Fruit fly (Drosophila melanogaster) whole organism, embryonic: Measurements from ENCODE around the gene nod.

Source experiments
- Blimp-1 ChIP-seq: fragments of 200-800 bp; sonication (Bioruptor generic); optimal IDR thresholded peaks from 3 replicates; lab custom pipeline; 2018; ENCODE audit warnings: missing biosample characterization, missing genetic modification characterization, mild to moderate bottlenecking, moderate library complexity, missing genetic modification reagents
- BtbVII ChIP-seq: fragments of 200-800 bp; sonication (Bioruptor generic); optimal IDR thresholded peaks from 3 replicates; lab custom pipeline; 2017; ENCODE audit warnings: missing biosample characterization, mild to moderate bottlenecking, missing genetic modification characterization
- CG12391 ChIP-seq: fragments of 200-800 bp; sonication (Bioruptor generic); optimal IDR thresholded peaks from 3 replicates; lab custom pipeline; 2018; ENCODE audit warnings: missing biosample characterization, mild to moderate bottlenecking, missing genetic modification characterization, moderate library complexity
- CG15514 ChIP-seq: fragments of 200-800 bp; sonication (Bioruptor generic); optimal IDR thresholded peaks from 3 replicates; lab custom pipeline; 2017; ENCODE audit warnings: missing biosample characterization, missing genetic modification characterization, mild to moderate bottlenecking, moderate library complexity, missing genetic modification reagents
- CG15601 ChIP-seq: fragments of 200-800 bp; sonication (Bioruptor generic); optimal IDR thresholded peaks from 3 replicates; lab custom pipeline; 2019; ENCODE audit warnings: missing biosample characterization, mild to moderate bottlenecking, missing genetic modification characterization, moderate library complexity
- CG16813 ChIP-seq: fragments of 200-800 bp; sonication (Bioruptor generic); IDR thresholded peaks from 3 replicates; pipeline ENCODE4 v1.3.6; 2022; ENCODE audit warnings: missing biosample characterization, missing genetic modification characterization; ENCODE audit not compliant: partially characterized antibody
- CG17385 ChIP-seq: fragments of 200-800 bp; sonication (Bioruptor generic); optimal IDR thresholded peaks from 3 replicates; lab custom pipeline; 2018; ENCODE audit warnings: missing biosample characterization, mild to moderate bottlenecking, missing genetic modification characterization
- CG17829 ChIP-seq: fragments of 200-800 bp; optimal IDR thresholded peaks from 2 replicates; lab custom pipeline; 2019; ENCODE audit warnings: missing biosample characterization, mild to moderate bottlenecking, missing genetic modification characterization, moderate library complexity
- CG30403 ChIP-seq: fragments of 200-800 bp; sonication (Bioruptor generic); optimal IDR thresholded peaks from 3 replicates; lab custom pipeline; 2016; ENCODE audit warnings: missing biosample characterization, missing genetic modification characterization
- CG3163 ChIP-seq: fragments of 200-800 bp; sonication (Bioruptor generic); optimal IDR thresholded peaks from 3 replicates; lab custom pipeline; 2016; ENCODE audit warnings: missing biosample characterization, missing genetic modification characterization
- CG32772 ChIP-seq: fragments of 200-800 bp; sonication (Bioruptor generic); IDR thresholded peaks from 2 replicates; pipeline ENCODE4 v1.3.6; 2022; ENCODE audit warnings: missing biosample characterization, missing genetic modification characterization
- CG4360 ChIP-seq: fragments of 200-800 bp; sonication (Bioruptor generic); IDR thresholded peaks from 2 replicates; pipeline ENCODE4 v1.3.6; 2022; ENCODE audit warnings: missing biosample characterization, missing genetic modification characterization
- CG5953 ChIP-seq: fragments of 200-800 bp; sonication (Bioruptor generic); IDR thresholded peaks from 2 replicates; pipeline ENCODE4 v1.3.6; 2022; ENCODE audit warnings: missing biosample characterization, missing genetic modification characterization
- CG6254 ChIP-seq: fragments of 200-800 bp; sonication (Bioruptor generic); optimal IDR thresholded peaks from 3 replicates; lab custom pipeline; 2017; ENCODE audit warnings: mild to moderate bottlenecking, missing biosample characterization, missing genetic modification reagents, missing genetic modification characterization
- CG6654 ChIP-seq: fragments of 200-800 bp; sonication (Bioruptor generic); optimal IDR thresholded peaks from 2 replicates; lab custom pipeline; 2017; ENCODE audit warnings: missing biosample characterization, mild to moderate bottlenecking, missing genetic modification characterization
- CG8290 ChIP-seq, 3 experiments: fragments of 200-800 bp; sonication (Bioruptor generic); optimal IDR thresholded peaks; 2 replicates each; lab custom pipeline; 2016 to 2019; ENCODE audit warnings: missing biosample characterization in 3 of 3, missing genetic modification characterization in 3 of 3, mild to moderate bottlenecking in 2 of 3, moderate library complexity in 1 of 3
- CG8388 ChIP-seq: fragments of 200-800 bp; sonication (Bioruptor generic); optimal IDR thresholded peaks from 2 replicates; lab custom pipeline; 2019; ENCODE audit warnings: missing biosample characterization, mild to moderate bottlenecking, missing genetic modification characterization, moderate library complexity
- CG9215 ChIP-seq: fragments of 200-800 bp; sonication (Bioruptor generic); IDR thresholded peaks from 2 replicates; pipeline ENCODE4 v1.3.6; 2022; ENCODE audit warnings: missing biosample characterization, missing genetic modification characterization
- CG9797 ChIP-seq: fragments of 200-800 bp; sonication (Bioruptor generic); optimal IDR thresholded peaks from 3 replicates; lab custom pipeline; 2018; ENCODE audit warnings: missing biosample characterization, mild to moderate bottlenecking, missing genetic modification characterization
- CTCF ChIP-seq: fragments of 200-800 bp; sonication (Bioruptor generic); optimal IDR thresholded peaks from 2 replicates; lab custom pipeline; 2017; ENCODE audit warnings: missing biosample characterization, mild to moderate bottlenecking, missing genetic modification characterization, moderate library complexity
- D19A ChIP-seq: fragments of 200-800 bp; optimal IDR thresholded peaks from 3 replicates; lab custom pipeline; 2019; ENCODE audit warnings: missing biosample characterization, mild to moderate bottlenecking, missing genetic modification characterization, moderate library complexity
- Dad ChIP-seq: fragments of 200-800 bp; sonication (Bioruptor generic); optimal IDR thresholded peaks from 3 replicates; lab custom pipeline; 2016; ENCODE audit warnings: missing biosample characterization, missing genetic modification characterization
- Dip3 ChIP-seq: fragments of 200-800 bp; sonication (Bioruptor generic); optimal IDR thresholded peaks from 3 replicates; lab custom pipeline; 2016; ENCODE audit warnings: missing biosample characterization, missing genetic modification characterization
- Dll ChIP-seq: fragments of 200-800 bp; sonication (Bioruptor generic); IDR thresholded peaks from 4 replicates; pipeline ENCODE4 v1.3.6; 2022; ENCODE audit warnings: missing biosample characterization, missing genetic modification characterization; ENCODE audit not compliant: partially characterized antibody
- Elba2 ChIP-seq: fragments of 200-800 bp; sonication (Bioruptor generic); optimal IDR thresholded peaks from 3 replicates; lab custom pipeline; 2016; ENCODE audit warnings: missing biosample characterization, missing genetic modification characterization
- HLH4C ChIP-seq: fragments of 200-800 bp; sonication (Bioruptor generic); IDR thresholded peaks from 3 replicates; pipeline ENCODE4 v1.3.6; 2022; ENCODE audit warnings: missing biosample characterization, missing genetic modification characterization; ENCODE audit not compliant: partially characterized antibody
- NC2β ChIP-seq: fragments of 200-800 bp; sonication (Bioruptor generic); optimal IDR thresholded peaks from 2 replicates; lab custom pipeline; 2016; ENCODE audit warnings: missing biosample characterization, missing genetic modification characterization
- NFAT ChIP-seq: fragments of 200-800 bp; sonication (Bioruptor generic); IDR thresholded peaks from 2 replicates; pipeline ENCODE4 v1.3.6; 2022; ENCODE audit warnings: missing biosample characterization, missing genetic modification characterization
- Opbp ChIP-seq: fragments of 200-800 bp; sonication (Bioruptor generic); IDR thresholded peaks from 3 replicates; pipeline ENCODE4 v1.3.6; 2022; ENCODE audit warnings: missing biosample characterization, missing genetic modification characterization; ENCODE audit not compliant: partially characterized antibody
- Stat92E ChIP-seq, 3 experiments: fragments of >200 bp in 2 of 3; fragments of 200-800 bp in 1 of 3; sonication (Bioruptor generic) in 1 of 3; optimal IDR thresholded peaks; 2 replicates each; lab custom pipeline; 2017 to 2019; ENCODE audit warnings: missing biosample characterization in 3 of 3, missing genetic modification characterization in 3 of 3, mild to moderate bottlenecking in 1 of 3, moderate library complexity in 1 of 3
- amos ChIP-seq: fragments of 200-800 bp; sonication (Bioruptor generic); IDR thresholded peaks from 2 replicates; pipeline ENCODE4 v1.3.6; 2022; ENCODE audit warnings: missing biosample characterization, missing genetic modification characterization; ENCODE audit not compliant: partially characterized antibody
- ara ChIP-seq: fragments of 200-800 bp; sonication (Bioruptor generic); IDR thresholded peaks from 2 replicates; pipeline ENCODE4 v1.3.6; 2022; ENCODE audit warnings: missing biosample characterization, missing genetic modification characterization
- bbx ChIP-seq: fragments of 200-800 bp; sonication (Bioruptor generic); IDR thresholded peaks from 2 replicates; pipeline ENCODE4 v1.3.6; 2022; ENCODE audit warnings: missing biosample characterization, missing genetic modification characterization; ENCODE audit not compliant: partially characterized antibody
- cwo ChIP-seq: fragments of 200-800 bp; sonication (Bioruptor generic); optimal IDR thresholded peaks from 3 replicates; lab custom pipeline; 2017; ENCODE audit warnings: missing biosample characterization, missing genetic modification characterization, mild to moderate bottlenecking, moderate library complexity, missing genetic modification reagents
- fu2 ChIP-seq: fragments of 200-800 bp; sonication (Bioruptor generic); optimal IDR thresholded peaks from 2 replicates; lab custom pipeline; 2016; ENCODE audit warnings: missing biosample characterization, missing genetic modification characterization
- grn ChIP-seq: fragments of 200-800 bp; sonication (Bioruptor generic); optimal IDR thresholded peaks from 3 replicates; lab custom pipeline; 2017; ENCODE audit warnings: missing biosample characterization, missing genetic modification characterization
- klu ChIP-seq: fragments of 200-800 bp; sonication (Bioruptor generic); IDR thresholded peaks from 2 replicates; pipeline ENCODE4 v1.3.6; 2022; ENCODE audit warnings: missing biosample characterization, missing genetic modification characterization
- lov ChIP-seq, 2 experiments: fragments of 200-800 bp in 1 of 2; fragments of >200 bp in 1 of 2; sonication (Bioruptor generic) in 1 of 2; IDR thresholded peaks in 1 of 2; optimal IDR thresholded peaks in 1 of 2; 2 replicates in 1 of 2; 3 replicates in 1 of 2; pipeline versions ENCODE4 v1.3.6 to Lab custom; 2017 to 2022; ENCODE audit warnings: missing biosample characterization in 1 of 2, missing genetic modification characterization in 1 of 2
- oc ChIP-seq: fragments of 200-800 bp; sonication (Bioruptor generic); optimal IDR thresholded peaks from 2 replicates; lab custom pipeline; 2018; ENCODE audit warnings: missing biosample characterization, mild to moderate bottlenecking, missing genetic modification characterization, moderate library complexity
- psq ChIP-seq: fragments of 200-800 bp; sonication (Bioruptor generic); optimal IDR thresholded peaks from 2 replicates; lab custom pipeline; 2017; ENCODE audit warnings: missing biosample characterization, missing genetic modification characterization
- ro ChIP-seq: fragments of 200-800 bp; sonication (Bioruptor generic); IDR thresholded peaks from 2 replicates; pipeline ENCODE4 v1.3.6; 2022; ENCODE audit warnings: missing biosample characterization, missing genetic modification characterization
- shn ChIP-seq: fragments of 200-800 bp; sonication (Bioruptor generic); optimal IDR thresholded peaks from 3 replicates; lab custom pipeline; 2016; ENCODE audit warnings: missing biosample characterization, missing genetic modification characterization
- sim ChIP-seq: fragments of 200-800 bp; sonication (Bioruptor generic); IDR thresholded peaks from 2 replicates; pipeline ENCODE4 v1.3.6; 2022; ENCODE audit warnings: missing biosample characterization, missing genetic modification characterization
- slp2 ChIP-seq: fragments of 200-800 bp; sonication (Bioruptor generic); optimal IDR thresholded peaks from 2 replicates; lab custom pipeline; 2016; ENCODE audit warnings: missing biosample characterization, missing genetic modification characterization
- stwl ChIP-seq: fragments of 200-800 bp; sonication (Bioruptor generic); optimal IDR thresholded peaks from 3 replicates; lab custom pipeline; 2018; ENCODE audit warnings: missing biosample characterization, mild to moderate bottlenecking, missing genetic modification characterization, moderate library complexity
- trem ChIP-seq: fragments of 200-800 bp; optimal IDR thresholded peaks from 3 replicates; lab custom pipeline; 2019; ENCODE audit warnings: missing biosample characterization, mild to moderate bottlenecking, missing genetic modification characterization, moderate library complexity

Gene nod

DNA sequence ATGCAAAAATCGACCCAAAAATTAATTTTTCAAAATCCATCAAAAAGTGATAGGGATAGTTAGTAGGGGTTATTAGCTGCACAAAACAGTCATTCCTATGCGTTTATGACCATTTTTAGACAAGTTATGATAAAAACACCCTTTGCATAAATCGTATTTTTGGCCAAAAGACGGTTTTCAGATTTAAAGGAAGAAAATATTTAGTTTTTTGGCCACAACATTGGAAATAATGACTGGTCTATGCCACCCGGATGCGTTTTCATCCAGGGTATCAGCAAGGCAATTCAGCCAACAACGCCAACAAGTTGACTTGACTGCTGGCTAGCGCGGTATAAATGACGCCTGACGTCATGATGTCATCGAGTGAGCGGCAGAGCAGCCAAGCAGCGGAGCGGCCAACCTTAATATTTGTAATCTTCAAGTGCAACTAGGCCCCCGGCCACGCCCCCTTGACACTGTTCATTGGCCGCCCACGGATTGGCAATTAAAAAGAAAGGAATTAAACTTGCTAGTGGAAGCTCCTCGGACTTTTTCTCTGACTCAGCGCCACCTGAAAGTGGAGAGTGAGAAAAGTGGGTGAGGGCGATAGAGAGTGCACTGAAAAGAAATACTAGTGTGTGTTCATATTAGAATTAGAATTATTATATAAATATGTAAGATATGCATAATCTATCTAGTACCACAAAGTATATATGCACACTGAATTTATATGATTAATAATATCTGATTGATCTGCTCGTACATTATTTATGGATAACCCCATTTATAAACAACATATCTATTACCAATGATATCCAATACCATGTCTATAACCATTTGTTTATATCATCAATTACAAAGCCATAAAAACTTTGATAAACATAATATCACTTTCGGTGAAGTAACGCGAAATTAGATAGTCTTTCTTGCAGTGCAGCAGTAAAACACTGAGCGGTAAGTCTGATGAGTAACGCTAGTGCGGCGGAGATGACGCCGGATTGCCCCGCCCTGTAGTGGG lies 20.5 kb upstream of the nod start (continued):
- peak; percentile 76 for TF ChIP-seq Blimp-1
- TF ChIP-seq sim (GFP tag; lab: Robert Waterston, UW): no peak; the same call in 1 of the 2 replicates
- TF ChIP-seq CG6254 (GFP tag; lab: Kevin White, UChicago): peak; percentile 29
- TF ChIP-seq oc (tag; lab: Kevin White, UChicago): peak; percentile 62
- TF ChIP-seq CG9215: peak; percentile 76
- TF ChIP-seq Opbp: no peak
- TF ChIP-seq CG8388 (GFP tag; lab: Kevin White, UChicago): peak; percentile 83
- no peak for TF ChIP-seq Elba2 (GFP tag; lab: Kevin White, UChicago)
- no peak for TF ChIP-seq Dll (GFP tag; lab: Robert Waterston, UW)
- peak; percentile 88 for TF ChIP-seq BtbVII
- no peak for TF ChIP-seq NC2β (GFP tag; lab: Kevin White, UChicago)
- peak; percentile 87 for TF ChIP-seq CG30403 (GFP tag; lab: Kevin White, UChicago)
- TF ChIP-seq CG32772 (GFP tag; lab: Robert Waterston, UW): peak; percentile 56
- TF ChIP-seq Dip3: peak; percentile 28
- TF ChIP-seq ro (GFP tag; lab: Robert Waterston, UW): no peak
- peak; percentile 25 for TF ChIP-seq Dad
- TF ChIP-seq CG17385: peak; percentile 86
- TF ChIP-seq CG15601 (tag; lab: Kevin White, UChicago): peak; percentile 77
- no peak for TF ChIP-seq Stat92E (GFP tag; optimal IDR thresholded peaks at IDR 0.05; lab: Kevin White, UChicago)
- TF ChIP-seq bbx: no peak; the same call in 1 of the 2 replicates
- TF ChIP-seq stwl: no peak
- TF ChIP-seq klu (GFP tag; lab: Robert Waterston, UW): peak; percentile 55; the same call in 1 of the 2 replicates
- peak; percentile 76 for TF ChIP-seq CG15514 (GFP tag; lab: Kevin White, UChicago)
- TF ChIP-seq CG17829 (tag; lab: Kevin White, UChicago): peak; percentile 87
- peak; percentile 88 for TF ChIP-seq CG12391 (tag; lab: Kevin White, UChicago)
- no peak for TF ChIP-seq CG9797 (GFP tag; lab: Kevin White, UChicago)
- no peak for TF ChIP-seq CG8290 (GFP tag; optimal IDR thresholded peaks at IDR 0.05; lab: Kevin White, UChicago)
- TF ChIP-seq CG8290 (tag; optimal IDR thresholded peaks at IDR 0.05; lab: Kevin White, UChicago): peak in 1 of 2 experiments; percentile 62
- TF ChIP-seq grn (GFP tag; lab: Kevin White, UChicago): no peak
- peak; percentile 19 for TF ChIP-seq CTCF (GFP tag; lab: Kevin White, UChicago)
- TF ChIP-seq slp2 (GFP tag; lab: Kevin White, UChicago): no peak
- peak; percentile 41 for TF ChIP-seq psq (GFP tag; lab: Kevin White, UChicago)
- TF ChIP-seq lov (optimal IDR thresholded peaks at IDR 0.05; lab: Kevin White, UChicago): no peak
- no peak for TF ChIP-seq lov (GFP tag; IDR thresholded peaks at IDR 0.05; lab: Robert Waterston, UW)
- TF ChIP-seq ara: no peak
- TF ChIP-seq D19A (tag; lab: Kevin White, UChicago): peak; percentile 86
- peak; percentile 57 for TF ChIP-seq CG6654 (GFP tag; lab: Kevin White, UChicago)
- TF ChIP-seq NFAT: no peak; the same call in 1 of the 2 replicates
- no peak for TF ChIP-seq amos (GFP tag; lab: Robert Waterston, UW)
- peak; percentile 86 for TF ChIP-seq cwo (GFP tag; lab: Kevin White, UChicago)
- TF ChIP-seq CG3163 (GFP tag; lab: Kevin White, UChicago): peak; percentile 11
- peak; percentile 15 for TF ChIP-seq fu2
- TF ChIP-seq CG16813 (GFP tag; lab: Robert Waterston, UW): no peak
- 0 out of 2 replicates have a peak, but pooled peaks have one; percentile 21 for TF ChIP-seq CG5953
- peak; percentile 6 for TF ChIP-seq shn (GFP tag; lab: Kevin White, UChicago)
- no peak for TF ChIP-seq CG4360 (GFP tag; lab: Robert Waterston, UW)
- TF ChIP-seq trem (tag; lab: Kevin White, UChicago): peak; percentile 58
- no peak for TF ChIP-seq HLH4C (GFP tag; lab: Robert Waterston, UW)
